Worm (Caenorhabditis elegans) whole organism, midembryonic: ENCODE measurements around the gene dos-3.

ENCODE experiments used
- T22C8.4 ChIP-seq: fragments of 200-800 bp; sonication (Bioruptor generic); IDR thresholded peaks from 2 replicates; pipeline ENCODE4 v1.3.6; 2022; ENCODE audit warnings: missing genetic modification characterization, missing compliant biosample characterization
- cog-1 ChIP-seq: sonication (generic microtip); optimal IDR thresholded peaks from 2 replicates; lab custom pipeline; 2016; ENCODE audit warnings: missing genetic modification characterization, missing compliant biosample characterization
- flt-1 ChIP-seq: fragments of 200-800 bp; sonication (Bioruptor generic); IDR thresholded peaks from 2 replicates; pipeline ENCODE4 v1.3.6; 2022; ENCODE audit warnings: missing genetic modification characterization, missing compliant biosample characterization
- klf-2 ChIP-seq: fragments of 200-800 bp; sonication (Bioruptor generic); conservative IDR thresholded peaks from 2 replicates; pipeline ENCODE4 v1.3.6; 2022; ENCODE audit warnings: missing genetic modification reagents, missing genetic modification characterization, missing compliant biosample characterization
- med-1 ChIP-seq: sonication (generic microtip); optimal IDR thresholded peaks from 2 replicates; lab custom pipeline; 2017; ENCODE audit warnings: missing genetic modification characterization, mild to moderate bottlenecking, missing compliant biosample characterization, antibody characterized with exemption, missing genetic modification reagents; ENCODE audit not compliant: insufficient read depth
- ref-1 ChIP-seq: fragments of 200-800 bp; sonication (Bioruptor generic); conservative IDR thresholded peaks from 2 replicates; pipeline ENCODE4 v1.3.6; 2022; ENCODE audit warnings: missing genetic modification reagents, missing genetic modification characterization, missing compliant biosample characterization
- tab-1 ChIP-seq: fragments of 200-800 bp; sonication (Bioruptor generic); IDR thresholded peaks from 2 replicates; pipeline ENCODE4 v1.3.6; 2022; ENCODE audit warnings: missing genetic modification characterization, missing compliant biosample characterization
- ztf-23 ChIP-seq: fragments of 200-800 bp; sonication (Bioruptor generic); IDR thresholded peaks from 2 replicates; pipeline ENCODE4 v1.3.6; 2022; ENCODE audit warnings: missing genetic modification reagents, missing genetic modification characterization, missing compliant biosample characterization
- ztf-29 ChIP-seq: fragments of 200-800 bp; sonication (Bioruptor generic); IDR thresholded peaks from 2 replicates; pipeline ENCODE4 v1.3.6; 2022; ENCODE audit warnings: missing genetic modification reagents, missing genetic modification characterization, missing compliant biosample characterization

The dos-3 gene

DNA sequence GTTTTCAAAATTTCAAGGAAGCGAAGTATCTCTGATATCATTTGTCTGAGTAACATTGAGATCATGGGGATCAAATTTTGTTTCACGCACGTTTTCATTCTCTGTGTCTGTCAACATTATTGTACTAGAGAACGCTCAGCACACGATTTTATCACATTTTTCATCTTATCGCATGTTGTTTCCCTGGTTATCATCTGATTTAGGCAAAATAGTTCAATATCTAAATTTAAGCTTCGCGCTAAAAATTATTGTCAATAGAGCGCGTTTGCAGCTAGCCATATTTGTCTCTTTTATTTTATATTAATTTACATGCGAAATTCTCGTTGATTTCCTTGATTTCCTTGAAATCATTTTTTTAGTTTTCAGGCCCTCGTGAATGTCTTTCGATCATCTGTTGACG is 6.1 kb upstream of the dos-3 start, which contains the start of gene K02F3.2:
Gene K02F3.2 (plus strand): TSS at position 357 of the 400 bp plus-strand sequence.
- TF ChIP-seq ref-1 (GFP tag; lab: Robert Waterston, UW) (no peak), flt-1 (no peak), klf-2 (GFP tag; lab: Robert Waterston, UW) (no peak), T22C8.4 (no peak), cog-1 (tag; lab: Kevin White, UChicago) (no peak), ztf-23 (GFP tag; lab: Robert Waterston, UW) (no peak), tab-1 (GFP tag; lab: Robert Waterston, UW) (no peak), ztf-29 (GFP tag; lab: Robert Waterston, UW) (no peak), med-1 (GFP tag; lab: Kevin White, UChicago) (no peak)

DNA sequence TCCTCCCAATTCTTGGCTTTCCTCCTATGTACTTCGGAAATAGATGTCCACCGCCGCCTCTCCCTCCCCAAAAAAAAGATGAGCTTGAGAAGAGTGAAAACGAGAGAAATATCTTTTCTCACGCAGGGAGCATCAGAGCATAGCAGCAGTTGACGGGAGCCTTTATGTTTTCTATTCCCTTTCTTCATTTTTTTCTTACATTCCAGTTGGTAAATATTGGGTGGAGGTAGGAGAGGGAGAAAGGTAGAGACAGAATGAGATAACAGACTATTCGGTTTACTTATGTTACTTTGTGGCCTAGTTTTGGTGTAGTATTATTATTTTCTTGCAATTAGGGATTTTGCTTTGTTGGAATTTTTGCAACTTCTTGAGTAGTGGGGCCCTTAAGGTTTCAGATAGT is 5.2 kb upstream of the dos-3 start:
- no peak for TF ChIP-seq ref-1 (GFP tag; lab: Robert Waterston, UW)

DNA sequence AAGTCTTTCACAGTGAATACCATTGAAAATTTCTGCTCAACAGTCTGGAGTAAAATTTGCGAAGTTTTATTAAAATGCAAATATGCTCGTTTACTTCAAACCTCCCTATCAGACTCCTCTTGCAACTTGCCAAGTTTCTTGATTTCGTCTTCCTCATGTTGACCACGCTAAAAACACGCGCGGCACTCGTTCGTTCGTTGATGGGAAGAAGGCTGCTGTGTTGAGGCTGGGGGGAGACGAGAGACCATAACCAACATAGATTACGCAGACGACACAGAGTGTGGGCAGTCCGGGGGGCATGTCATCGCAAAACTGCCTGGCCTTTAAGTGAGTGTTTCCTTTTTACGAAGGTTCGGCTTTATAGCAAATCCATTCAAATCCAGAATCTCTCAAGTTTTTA is 4.6 kb upstream of the dos-3 start:
- TF ChIP-seq ref-1 (GFP tag; lab: Robert Waterston, UW), result no peak
- no peak for TF ChIP-seq tab-1 (GFP tag; lab: Robert Waterston, UW)
- TF ChIP-seq T22C8.4, result no peak
- TF ChIP-seq klf-2 (GFP tag; lab: Robert Waterston, UW), result no peak
- TF ChIP-seq med-1 (GFP tag; lab: Kevin White, UChicago), result no peak

DNA sequence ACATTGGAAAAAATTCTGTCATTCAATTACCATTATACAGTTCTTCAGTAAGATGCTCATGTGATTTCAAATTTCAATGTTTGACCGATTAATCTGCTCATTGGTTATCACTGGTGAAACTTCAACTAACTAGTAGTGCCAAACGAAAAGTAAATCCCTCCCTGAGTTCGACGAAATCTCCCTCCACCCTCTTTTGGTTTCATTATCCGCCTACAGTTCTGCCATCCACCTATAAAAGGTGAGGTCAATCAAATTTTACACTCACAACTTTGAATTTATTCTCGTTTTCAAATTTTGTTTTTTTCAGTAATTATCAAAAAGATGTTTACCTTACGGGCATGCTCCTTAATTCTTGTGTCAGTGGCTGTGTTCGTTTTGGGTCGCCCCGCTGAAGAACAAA is 3.2 kb upstream of the dos-3 start, which contains the start of gene far-8:
Gene far-8 (plus strand): TSS at position 301 of the 400 bp plus-strand sequence.
- TF ChIP-seq klf-2 (GFP tag; lab: Robert Waterston, UW) (no peak), med-1 (GFP tag; lab: Kevin White, UChicago) (no peak), ztf-29 (GFP tag; lab: Robert Waterston, UW) (no peak), ref-1 (GFP tag; lab: Robert Waterston, UW) (no peak), tab-1 (GFP tag; lab: Robert Waterston, UW) (no peak), T22C8.4 (no peak), cog-1 (tag; lab: Kevin White, UChicago) (no peak)

DNA sequence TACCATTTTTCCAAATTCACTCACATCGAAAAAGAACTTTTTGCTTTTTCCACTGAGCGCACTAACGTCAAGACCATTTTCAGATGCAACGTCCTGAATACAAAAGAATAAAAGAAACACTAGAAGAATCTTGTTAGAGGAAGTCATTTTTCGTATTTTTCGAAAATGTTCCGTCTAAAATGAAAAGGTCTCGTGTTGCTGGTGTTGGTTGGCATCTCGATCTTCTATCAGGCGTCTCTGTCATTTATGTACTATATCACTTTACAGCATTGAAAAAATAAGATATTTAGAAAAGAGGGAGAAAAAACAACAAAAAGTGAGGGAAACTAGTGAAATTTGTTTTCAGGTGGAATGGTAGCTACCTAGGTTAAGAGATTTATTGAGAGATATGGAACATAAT is 1.8 kb upstream of the dos-3 start, which contains the start of gene K02F3.9:
Gene K02F3.9 (minus strand): TSS at position 190 of the 400 bp plus-strand sequence.
- TF ChIP-seq cog-1 (tag; lab: Kevin White, UChicago), result no peak
- no peak for TF ChIP-seq ztf-29 (GFP tag; lab: Robert Waterston, UW)
- no peak for TF ChIP-seq ztf-23 (GFP tag; lab: Robert Waterston, UW)
- no peak for TF ChIP-seq ref-1 (GFP tag; lab: Robert Waterston, UW)
- TF ChIP-seq tab-1 (GFP tag; lab: Robert Waterston, UW), result no peak
- TF ChIP-seq klf-2 (GFP tag; lab: Robert Waterston, UW), result no peak

DNA sequence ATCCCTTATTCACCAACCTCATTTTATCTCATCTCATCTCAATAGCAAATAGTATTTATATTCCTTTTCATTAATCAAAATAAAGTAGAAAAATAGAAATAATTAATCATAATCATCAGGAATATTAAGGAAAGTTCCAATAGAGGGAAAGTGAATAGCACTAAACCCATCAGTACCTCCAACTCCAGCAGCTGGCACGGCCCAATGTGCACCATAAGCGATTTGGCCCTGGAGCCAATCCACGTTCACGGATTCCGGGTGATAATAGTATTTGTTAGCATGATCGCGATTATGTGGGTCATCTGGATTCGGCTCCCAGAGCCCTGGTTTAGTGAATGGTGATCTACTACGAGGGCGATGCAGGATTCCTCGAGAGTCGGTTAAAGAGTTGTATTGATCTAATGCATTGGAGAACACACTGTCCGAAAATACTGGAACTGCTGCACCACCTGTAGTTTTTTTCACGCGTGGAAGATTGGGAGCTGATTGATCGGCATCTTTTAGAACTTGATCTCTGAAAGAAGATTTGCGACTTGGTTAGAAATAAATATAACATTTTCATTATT is 3.6 kb downstream of the dos-3 start:
- TF ChIP-seq ztf-23 (GFP tag; lab: Robert Waterston, UW) (peak; percentile 78; the same call in 1 of the 2 replicates), T22C8.4 (peak; percentile 49; the same call in 1 of the 2 replicates), tab-1 (GFP tag; lab: Robert Waterston, UW) (peak; percentile 72; the same call in 1 of the 2 replicates), klf-2 (GFP tag; lab: Robert Waterston, UW) (0 out of 2 replicates have a peak, but pooled peaks have one; percentile 9), ztf-29 (GFP tag; lab: Robert Waterston, UW) (peak; percentile 38; the same call in 1 of the 2 replicates), med-1 (GFP tag; lab: Kevin White, UChicago) (no peak), flt-1 (peak; percentile 93), ref-1 (GFP tag; lab: Robert Waterston, UW) (no peak; the same call in 1 of the 2 replicates), cog-1 (tag; lab: Kevin White, UChicago) (no peak)

DNA sequence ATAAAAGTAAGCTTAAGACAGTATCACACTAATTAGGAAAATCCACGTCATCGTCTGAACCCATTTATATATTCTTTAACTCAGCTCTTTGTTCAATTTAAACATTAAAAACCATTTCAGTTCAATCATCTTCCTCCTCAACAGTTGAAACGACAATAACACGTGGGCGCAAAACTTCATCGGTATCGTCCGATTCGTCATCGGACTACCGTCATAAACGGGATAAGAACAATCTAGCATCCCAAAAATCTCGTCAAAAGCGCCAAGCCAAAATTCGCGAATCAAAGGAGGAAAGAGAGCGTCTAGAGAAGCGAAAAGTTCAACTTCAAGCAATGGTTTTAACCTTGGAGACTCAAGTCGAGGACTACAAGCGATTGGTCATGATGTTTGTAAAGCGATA is 4.2 kb downstream of the dos-3 start:
- TF ChIP-seq ztf-23 (GFP tag; lab: Robert Waterston, UW) (no peak), ref-1 (GFP tag; lab: Robert Waterston, UW) (no peak), ztf-29 (GFP tag; lab: Robert Waterston, UW) (no peak), tab-1 (GFP tag; lab: Robert Waterston, UW) (no peak), T22C8.4 (no peak), cog-1 (tag; lab: Kevin White, UChicago) (no peak), klf-2 (GFP tag; lab: Robert Waterston, UW) (no peak), med-1 (GFP tag; lab: Kevin White, UChicago) (no peak), flt-1 (no peak)

DNA sequence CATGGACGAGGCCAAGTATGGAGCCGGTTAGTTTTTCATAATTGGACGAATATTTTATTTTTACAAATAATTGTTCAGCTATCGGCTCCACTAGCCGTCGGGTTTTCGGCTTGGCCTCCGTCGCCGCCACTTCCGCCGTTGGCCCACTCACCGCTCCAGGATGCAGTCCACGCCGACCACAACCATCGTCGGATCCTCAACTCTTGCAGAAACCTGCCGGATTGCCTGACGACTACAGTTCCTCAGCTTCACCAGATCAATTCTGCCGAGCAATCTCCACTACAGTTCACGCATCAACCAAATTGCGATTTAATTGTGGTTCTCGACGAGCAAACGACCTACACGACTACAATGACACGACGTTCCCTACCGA is 5.0 kb downstream of the dos-3 start:
- TF ChIP-seq cog-1 (tag; lab: Kevin White, UChicago) (no peak), flt-1 (peak; percentile 66; the same call in 1 of the 2 replicates), ztf-29 (GFP tag; lab: Robert Waterston, UW) (peak; percentile 30; the same call in 1 of the 2 replicates)

DNA sequence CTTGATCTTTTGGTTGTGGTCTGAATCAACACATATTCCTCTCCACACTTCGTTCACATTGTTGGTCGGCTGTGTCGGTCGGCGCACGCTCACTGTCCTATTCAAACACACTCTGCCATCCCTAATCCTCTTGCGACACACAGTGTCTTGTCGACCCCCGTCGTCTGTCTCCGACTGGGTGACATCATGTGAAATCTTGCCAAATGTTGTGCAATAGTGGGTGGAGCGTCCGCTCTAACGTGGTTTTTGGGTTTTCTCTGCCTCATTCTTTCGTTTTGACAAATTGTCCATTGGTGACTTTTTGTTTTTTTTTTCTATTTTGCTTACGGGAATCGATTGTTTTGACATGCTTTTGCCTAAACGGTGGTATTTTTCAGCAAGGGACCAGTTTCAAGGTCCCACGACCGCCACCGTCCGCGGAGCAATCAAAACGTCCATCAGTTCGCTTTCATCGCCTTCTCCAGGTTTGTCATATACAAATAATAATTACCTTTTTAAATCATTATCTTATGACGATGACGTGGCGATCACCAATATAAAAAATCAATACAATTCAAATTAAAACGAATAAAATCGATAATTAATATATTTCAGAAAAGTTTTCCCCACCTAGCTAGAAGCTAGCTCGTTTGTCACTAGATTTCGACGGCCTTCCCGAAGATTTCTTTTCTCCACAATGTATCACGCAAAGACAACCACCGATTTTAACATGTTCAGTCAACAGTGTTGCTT is 5.5 kb downstream of the dos-3 start:
- peak; percentile 85 for TF ChIP-seq cog-1 (tag; lab: Kevin White, UChicago)
- no peak for TF ChIP-seq ztf-29 (GFP tag; lab: Robert Waterston, UW)
- no peak for TF ChIP-seq ztf-23 (GFP tag; lab: Robert Waterston, UW)
- TF ChIP-seq T22C8.4, result peak; percentile 57; the same call in 1 of the 2 replicates
- peak; percentile 78 for TF ChIP-seq flt-1
